Worm (Caenorhabditis elegans) whole organism, L4 larva: Measurements from ENCODE around the gene spin-4.

Source experiments
- F37D6.2 ChIP-seq: sonication (generic microtip); optimal IDR thresholded peaks from 2 replicates; lab custom pipeline; 2016; ENCODE audit warnings: mild to moderate bottlenecking, missing genetic modification characterization, missing compliant biosample characterization
- F44E2.7 ChIP-seq: fragments of 200-800 bp; sonication (Bioruptor generic); IDR thresholded peaks from 2 replicates; pipeline ENCODE4 v2.1.2; 2022; ENCODE audit warnings: missing genetic modification characterization, missing compliant biosample characterization
- F49E8.2 ChIP-seq: sonication (generic microtip); optimal IDR thresholded peaks from 2 replicates; lab custom pipeline; 2016; ENCODE audit warnings: missing compliant biosample characterization, mild to moderate bottlenecking, missing genetic modification characterization, borderline replicate concordance
- R02D3.7 ChIP-seq: fragments of 150-350 bp; sonication (generic microtip); optimal IDR thresholded peaks from 3 replicates; lab custom pipeline; 2014; ENCODE audit warnings: missing biosample characterization, missing genetic modification characterization
- Y75B8A.6 ChIP-seq: fragments of 200-800 bp; sonication (Bioruptor generic); IDR thresholded peaks from 2 replicates; pipeline ENCODE4 v1.3.6; 2022; ENCODE audit warnings: missing genetic modification reagents, missing genetic modification characterization, missing compliant biosample characterization
- ZK546.5 ChIP-seq, 2 experiments: sonication (generic microtip); optimal IDR thresholded peaks; 2 replicates each; lab custom pipeline; 2017; ENCODE audit warnings: missing biosample characterization in 2 of 2, missing genetic modification characterization in 2 of 2
- aha-1 ChIP-seq: fragments of 150-350 bp; peaks from one replicate; lab custom pipeline; 2014; ENCODE audit warnings: missing biosample characterization, missing genetic modification characterization
- attf-4 ChIP-seq: sonication (generic microtip); optimal IDR thresholded peaks from 3 replicates; lab custom pipeline; 2017; ENCODE audit warnings: missing biosample characterization, missing genetic modification characterization
- ceh-44 ChIP-seq: fragments of 200-800 bp; sonication (Bioruptor generic); IDR thresholded peaks from 2 replicates; pipeline ENCODE4 v1.3.6; 2022; ENCODE audit warnings: missing genetic modification reagents, missing genetic modification characterization, missing compliant biosample characterization
- cey-2 ChIP-seq: sonication (generic microtip); optimal IDR thresholded peaks from 3 replicates; lab custom pipeline; 2017; ENCODE audit warnings: missing genetic modification characterization, mild to moderate bottlenecking, missing compliant biosample characterization, antibody characterized with exemption, borderline replicate concordance; ENCODE audit not compliant: insufficient read depth
- daf-12 ChIP-seq: fragments of 150-350 bp; optimal IDR thresholded peaks from 2 replicates; lab custom pipeline; 2014; ENCODE audit warnings: missing biosample characterization, missing genetic modification reagents, missing genetic modification characterization
- daf-19 ChIP-seq: fragments of 200-800 bp; sonication (Bioruptor generic); conservative IDR thresholded peaks from 2 replicates; pipeline ENCODE4 v1.3.6; 2022; ENCODE audit warnings: missing genetic modification characterization, missing compliant biosample characterization
- daf-8 ChIP-seq: fragments of 200-800 bp; sonication (Bioruptor generic); IDR thresholded peaks from 2 replicates; pipeline ENCODE4 v1.3.6; 2022; ENCODE audit warnings: missing genetic modification characterization, missing compliant biosample characterization
- dmd-6 ChIP-seq: fragments of 200-800 bp; sonication (Bioruptor generic); IDR thresholded peaks from 2 replicates; pipeline ENCODE4 v1.3.6; 2022; ENCODE audit warnings: missing genetic modification reagents, missing genetic modification characterization, missing compliant biosample characterization
- dmd-8 ChIP-seq: fragments of 200-800 bp; sonication (Bioruptor generic); IDR thresholded peaks from 2 replicates; pipeline ENCODE4 v1.3.6; 2022; ENCODE audit warnings: missing genetic modification characterization, missing compliant biosample characterization
- duxl-1 ChIP-seq: sonication (generic microtip); optimal IDR thresholded peaks from 2 replicates; lab custom pipeline; 2016; ENCODE audit warnings: mild to moderate bottlenecking, missing genetic modification characterization, moderate library complexity, missing compliant biosample characterization; ENCODE audit not compliant: poor library complexity
- dve-1 ChIP-seq: sonication (generic microtip); optimal IDR thresholded peaks from 2 replicates; lab custom pipeline; 2017; ENCODE audit warnings: antibody characterized with exemption, mild to moderate bottlenecking, missing genetic modification characterization, missing compliant biosample characterization; ENCODE audit not compliant: insufficient read depth
- lin-15B ChIP-seq: fragments of 150-350 bp; sonication (generic microtip); optimal IDR thresholded peaks from 3 replicates; lab custom pipeline; 2014; ENCODE audit warnings: missing biosample characterization, missing genetic modification characterization
- lin-38 ChIP-seq: fragments of 200-800 bp; sonication (Bioruptor generic); IDR thresholded peaks from 2 replicates; pipeline ENCODE4 v1.3.6; 2022; ENCODE audit warnings: missing genetic modification reagents, missing genetic modification characterization, missing compliant biosample characterization
- lsy-2 ChIP-seq, 2 experiments: fragments of 150-350 bp in 1 of 2; sonication (generic microtip) in 1 of 2; optimal IDR thresholded peaks; 2 replicates each; lab custom pipeline; 2014 to 2017; ENCODE audit warnings: missing biosample characterization in 2 of 2, missing genetic modification characterization in 2 of 2
- mdt-29 ChIP-seq: fragments of 200-800 bp; sonication (Bioruptor generic); IDR thresholded peaks from 2 replicates; pipeline ENCODE4 v1.3.6; 2022; ENCODE audit warnings: missing genetic modification reagents, missing genetic modification characterization, missing compliant biosample characterization
- mxl-3 ChIP-seq: fragments of 200-800 bp; sonication (Bioruptor generic); optimal IDR thresholded peaks from 2 replicates; lab custom pipeline; 2018; ENCODE audit warnings: mild to moderate bottlenecking, missing genetic modification characterization, missing compliant biosample characterization
- nhr-11 ChIP-seq: fragments of 150-350 bp; optimal IDR thresholded peaks from 2 replicates; lab custom pipeline; 2014; ENCODE audit warnings: missing biosample characterization, missing genetic modification characterization
- nhr-41 ChIP-seq: fragments of 200-800 bp; sonication (Bioruptor generic); IDR thresholded peaks from 2 replicates; pipeline ENCODE4 v1.3.6; 2022; ENCODE audit warnings: missing genetic modification reagents, missing genetic modification characterization, missing compliant biosample characterization
- nhr-6 ChIP-seq: fragments of 150-350 bp; optimal IDR thresholded peaks from 2 replicates; lab custom pipeline; 2014; ENCODE audit warnings: missing biosample characterization, missing genetic modification characterization
- nhr-76 ChIP-seq: fragments of 150-350 bp; optimal IDR thresholded peaks from 2 replicates; lab custom pipeline; 2014; ENCODE audit warnings: missing biosample characterization, missing genetic modification characterization
- php-3 ChIP-seq: fragments of 200-800 bp; sonication (Bioruptor generic); IDR thresholded peaks from 2 replicates; pipeline ENCODE4 v1.3.6; 2022; ENCODE audit warnings: missing genetic modification reagents, missing genetic modification characterization, missing compliant biosample characterization
- saeg-2 ChIP-seq: fragments of 200-800 bp; sonication (Bioruptor generic); IDR thresholded peaks from 2 replicates; pipeline ENCODE4 v1.3.6; 2022; ENCODE audit warnings: missing genetic modification reagents, missing genetic modification characterization, missing compliant biosample characterization
- set-16 ChIP-seq: fragments of 200-800 bp; sonication (Bioruptor generic); IDR thresholded peaks from 2 replicates; pipeline ENCODE4 v1.3.6; 2022; ENCODE audit warnings: missing genetic modification reagents, missing genetic modification characterization, missing compliant biosample characterization
- snpc-1.2 ChIP-seq: fragments of 200-800 bp; sonication (Bioruptor generic); IDR thresholded peaks from 2 replicates; pipeline ENCODE4 v1.3.6; 2022; ENCODE audit warnings: missing genetic modification reagents, missing genetic modification characterization, missing compliant biosample characterization
- tag-97 ChIP-seq: fragments of 200-800 bp; sonication (Bioruptor generic); IDR thresholded peaks from 2 replicates; pipeline ENCODE4 v1.3.6; 2022; ENCODE audit warnings: missing genetic modification characterization, missing compliant biosample characterization
- unc-39 ChIP-seq: sonication (generic microtip); optimal IDR thresholded peaks from 2 replicates; lab custom pipeline; 2017; ENCODE audit warnings: missing biosample characterization, missing genetic modification characterization
- vab-7 ChIP-seq: fragments of 200-800 bp; sonication (Bioruptor generic); IDR thresholded peaks from 2 replicates; pipeline ENCODE4 v1.3.6; 2022; ENCODE audit warnings: missing genetic modification reagents, missing genetic modification characterization, missing compliant biosample characterization
- zfp-2 ChIP-seq: sonication (generic microtip); optimal IDR thresholded peaks from 2 replicates; lab custom pipeline; 2016; ENCODE audit warnings: mild to moderate bottlenecking, missing genetic modification characterization, missing compliant biosample characterization
- zip-11 ChIP-seq: fragments of 200-800 bp; sonication (Bioruptor generic); IDR thresholded peaks from 2 replicates; pipeline ENCODE4 v1.3.6; 2022; ENCODE audit warnings: missing genetic modification characterization, missing compliant biosample characterization
- zip-2 ChIP-seq: fragments of 150-350 bp; optimal IDR thresholded peaks from 2 replicates; lab custom pipeline; 2014; ENCODE audit warnings: missing biosample characterization, missing genetic modification characterization
- ztf-11 ChIP-seq: fragments of 150-350 bp; optimal IDR thresholded peaks from 2 replicates; lab custom pipeline; 2014; ENCODE audit warnings: missing biosample characterization, missing genetic modification characterization

Gene spin-4

DNA sequence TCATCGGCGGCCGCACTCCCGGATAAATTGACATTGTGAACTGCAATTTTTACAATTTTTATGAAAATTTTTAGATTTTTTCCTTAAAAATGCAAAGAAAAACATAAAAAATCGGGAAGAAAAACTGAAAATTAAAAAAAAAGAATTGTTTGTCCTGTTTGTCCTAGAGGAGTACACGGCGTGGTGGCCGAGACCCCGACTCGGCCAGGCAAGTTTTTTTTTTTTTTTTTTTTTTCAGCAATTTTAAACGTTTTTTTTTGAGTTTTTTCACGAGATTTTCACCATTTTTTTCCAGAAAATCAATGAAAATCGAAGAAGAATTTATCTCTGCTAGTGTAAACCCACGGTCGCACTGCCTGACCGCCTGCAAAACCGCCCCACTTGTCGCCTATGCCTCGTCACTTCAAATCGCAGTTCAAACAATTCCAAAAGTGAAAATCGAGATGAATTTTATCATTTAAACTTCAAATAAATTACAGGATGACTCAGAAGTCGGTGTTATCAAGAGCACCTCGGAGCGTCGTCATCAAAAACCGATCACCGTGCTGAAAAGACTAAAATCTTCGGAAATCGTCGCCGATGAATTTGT, 14.6 kb upstream of the spin-4 start, which contains the start of the genes taf-7.2 and elpc-2 (continued):
- TF ChIP-seq mdt-29 = no peak
- TF ChIP-seq ceh-44 (GFP tag; lab: Robert Waterston, UW) = no peak
- TF ChIP-seq zip-2 (tag; lab: Kevin White, UChicago) = no peak
- TF ChIP-seq Y75B8A.6 = no peak
- no peak for TF ChIP-seq nhr-6 (tag; lab: Kevin White, UChicago)
- TF ChIP-seq ztf-11 (tag; lab: Kevin White, UChicago) = no peak
- TF ChIP-seq daf-12 (tag; lab: Kevin White, UChicago) = no peak
- TF ChIP-seq set-16 (GFP tag; lab: Robert Waterston, UW) = no peak
- no peak for TF ChIP-seq vab-7 (GFP tag; lab: Robert Waterston, UW)
- no peak for TF ChIP-seq dmd-8
- no peak for TF ChIP-seq attf-4
- TF ChIP-seq dmd-6 (GFP tag; lab: Robert Waterston, UW) = peak; percentile 41
- no peak for TF ChIP-seq cey-2 (tag; lab: Kevin White, UChicago)
- peak; percentile 55 for TF ChIP-seq lin-38 (GFP tag; lab: Robert Waterston, UW)
- no peak for TF ChIP-seq zip-11 (GFP tag; lab: Robert Waterston, UW)
- no peak for TF ChIP-seq nhr-41 (GFP tag; lab: Robert Waterston, UW)
- no peak for TF ChIP-seq snpc-1.2 (GFP tag; lab: Robert Waterston, UW)
- no peak for TF ChIP-seq R02D3.7 (tag; lab: Kevin White, UChicago)
- TF ChIP-seq tag-97 = no peak
- no peak for TF ChIP-seq zfp-2 (tag; lab: Kevin White, UChicago)
- TF ChIP-seq lin-15B (tag; lab: Kevin White, UChicago) = no peak
- TF ChIP-seq duxl-1 (tag; lab: Kevin White, UChicago) = no peak
- TF ChIP-seq nhr-76 (tag; lab: Kevin White, UChicago) = no peak
- TF ChIP-seq daf-8 (GFP tag; lab: Robert Waterston, UW) = no peak
- TF ChIP-seq php-3 (GFP tag; lab: Robert Waterston, UW) = no peak
- peak; percentile 77 for TF ChIP-seq aha-1
- no peak for TF ChIP-seq mxl-3 (GFP tag; lab: Kevin White, UChicago)

DNA sequence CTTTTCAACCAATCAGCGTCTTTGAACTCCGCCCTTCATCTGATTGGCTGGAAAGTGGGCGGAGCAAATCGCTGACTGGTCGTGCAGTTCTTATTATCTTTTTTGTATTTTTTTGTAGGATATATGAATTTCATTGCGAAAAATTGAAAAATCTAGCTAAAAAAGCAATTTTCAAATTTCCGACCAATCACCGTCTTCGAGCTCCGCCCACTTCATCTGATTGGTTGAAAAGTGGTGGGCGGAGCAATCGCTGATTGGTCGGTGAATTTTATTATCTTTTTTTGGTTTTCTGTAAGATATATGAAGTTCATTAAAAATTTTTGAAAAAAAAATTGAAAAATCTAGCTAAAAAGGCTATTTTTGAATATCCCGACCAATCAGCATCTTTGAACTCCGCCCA, 7.9 kb upstream of the spin-4 start:
- TF ChIP-seq F44E2.7 = no peak
- TF ChIP-seq ztf-11 (tag; lab: Kevin White, UChicago) = no peak
- no peak for TF ChIP-seq dve-1 (tag; lab: Kevin White, UChicago)
- TF ChIP-seq ZK546.5 (tag; optimal IDR thresholded peaks at IDR 0.05; lab: Kevin White, UChicago) = no peak
- TF ChIP-seq F49E8.2 = no peak
- TF ChIP-seq dmd-8 = no peak
- TF ChIP-seq lsy-2 (tag; optimal IDR thresholded peaks at IDR 0.05; lab: Kevin White, UChicago) = no peak
- TF ChIP-seq vab-7 (GFP tag; lab: Robert Waterston, UW) = no peak
- no peak for TF ChIP-seq unc-39
- TF ChIP-seq saeg-2 (GFP tag; lab: Robert Waterston, UW) = no peak
- TF ChIP-seq daf-19 (GFP tag; lab: Robert Waterston, UW) = no peak
- TF ChIP-seq F37D6.2 (tag; lab: Kevin White, UChicago) = no peak
- no peak for TF ChIP-seq nhr-11
